Fruit fly (Drosophila melanogaster) whole organism, embryonic: ENCODE data around the gene CG9550.

Experiments
- B-H2 ChIP-seq: fragments of 200-800 bp; sonication (Bioruptor generic); optimal IDR thresholded peaks from 2 replicates; lab custom pipeline; 2018; ENCODE audit warnings: missing biosample characterization, mild to moderate bottlenecking, missing genetic modification characterization
- BEAF-32 ChIP-seq: fragments of 200-800 bp; sonication (Bioruptor generic); optimal IDR thresholded peaks from 3 replicates; lab custom pipeline; 2017; ENCODE audit warnings: missing biosample characterization, missing genetic modification characterization, mild to moderate bottlenecking, moderate library complexity, missing genetic modification reagents
- BtbVII ChIP-seq: fragments of 200-800 bp; sonication (Bioruptor generic); optimal IDR thresholded peaks from 3 replicates; lab custom pipeline; 2017; ENCODE audit warnings: missing biosample characterization, mild to moderate bottlenecking, missing genetic modification characterization
- Bteb2 ChIP-seq: fragments of 200-800 bp; sonication (Bioruptor generic); optimal IDR thresholded peaks from 2 replicates; lab custom pipeline; 2016; ENCODE audit warnings: missing biosample characterization, missing genetic modification characterization
- CG10431 ChIP-seq: fragments of 200-800 bp; sonication (Bioruptor generic); optimal IDR thresholded peaks from 3 replicates; lab custom pipeline; 2018; ENCODE audit warnings: missing biosample characterization, mild to moderate bottlenecking, missing genetic modification characterization
- CG10543 ChIP-seq: fragments of 200-800 bp; sonication (Bioruptor generic); optimal IDR thresholded peaks from 3 replicates; lab custom pipeline; 2017; ENCODE audit warnings: missing biosample characterization, mild to moderate bottlenecking, missing genetic modification characterization, moderate library complexity
- CG1233 ChIP-seq: fragments of 200-800 bp; sonication (Bioruptor generic); optimal IDR thresholded peaks from 4 replicates; lab custom pipeline; 2018; ENCODE audit warnings: missing biosample characterization, mild to moderate bottlenecking, missing genetic modification characterization
- CG13624 ChIP-seq: fragments of 200-800 bp; sonication (Bioruptor generic); optimal IDR thresholded peaks from 2 replicates; lab custom pipeline; 2016; ENCODE audit warnings: missing biosample characterization, missing genetic modification characterization
- CG1529 ChIP-seq: fragments of 200-800 bp; sonication (Bioruptor generic); optimal IDR thresholded peaks from 3 replicates; lab custom pipeline; 2018; ENCODE audit warnings: missing biosample characterization, missing genetic modification characterization
- CG17328 ChIP-seq: fragments of 200-800 bp; sonication (Bioruptor generic); IDR thresholded peaks from 2 replicates; pipeline ENCODE4 v1.3.6; 2022; ENCODE audit warnings: missing biosample characterization, missing genetic modification characterization
- CG17361 ChIP-seq: fragments of 200-800 bp; sonication (Bioruptor generic); IDR thresholded peaks from 3 replicates; pipeline ENCODE4 v1.3.6; 2022; ENCODE audit warnings: missing biosample characterization, missing genetic modification characterization
- CG1832 ChIP-seq: fragments of 200-800 bp; sonication (Bioruptor generic); optimal IDR thresholded peaks from 2 replicates; lab custom pipeline; 2017; ENCODE audit warnings: missing biosample characterization, mild to moderate bottlenecking, missing genetic modification characterization, inconsistent platforms
- CG30431 ChIP-seq: fragments of 200-800 bp; sonication (Bioruptor generic); optimal IDR thresholded peaks from 2 replicates; lab custom pipeline; 2017; ENCODE audit warnings: missing biosample characterization, missing genetic modification characterization
- CG3065 ChIP-seq: fragments of 200-800 bp; sonication (Bioruptor generic); optimal IDR thresholded peaks from 2 replicates; lab custom pipeline; 2016; ENCODE audit warnings: missing biosample characterization, missing genetic modification characterization
- CG3407 ChIP-seq: fragments of 200-800 bp; sonication (Bioruptor generic); optimal IDR thresholded peaks from 2 replicates; lab custom pipeline; 2018; ENCODE audit warnings: missing biosample characterization, mild to moderate bottlenecking, missing genetic modification characterization
- CG4730 ChIP-seq: fragments of 200-800 bp; sonication (Bioruptor generic); IDR thresholded peaks from 2 replicates; pipeline ENCODE4 v1.3.6; 2022; ENCODE audit warnings: missing biosample characterization, missing genetic modification characterization
- CG6175 ChIP-seq: fragments of 200-800 bp; sonication (Bioruptor generic); IDR thresholded peaks from 3 replicates; pipeline ENCODE4 v1.3.6; 2022; ENCODE audit warnings: missing biosample characterization, missing genetic modification characterization
- CG6254 ChIP-seq: fragments of 200-800 bp; sonication (Bioruptor generic); optimal IDR thresholded peaks from 3 replicates; lab custom pipeline; 2017; ENCODE audit warnings: mild to moderate bottlenecking, missing biosample characterization, missing genetic modification reagents, missing genetic modification characterization
- CG6765 ChIP-seq: fragments of 200-800 bp; sonication (Bioruptor generic); optimal IDR thresholded peaks from 3 replicates; lab custom pipeline; 2017; ENCODE audit warnings: missing biosample characterization, mild to moderate bottlenecking, missing genetic modification characterization
- CG6854 ChIP-seq: fragments of 200-800 bp; sonication (Bioruptor generic); optimal IDR thresholded peaks from 3 replicates; lab custom pipeline; 2017; ENCODE audit warnings: missing biosample characterization, mild to moderate bottlenecking, missing genetic modification characterization
- CG8944 ChIP-seq: fragments of 200-800 bp; sonication (Bioruptor generic); optimal IDR thresholded peaks from 3 replicates; lab custom pipeline; 2016; ENCODE audit warnings: missing biosample characterization, missing genetic modification characterization
- CG9215 ChIP-seq: fragments of 200-800 bp; sonication (Bioruptor generic); IDR thresholded peaks from 2 replicates; pipeline ENCODE4 v1.3.6; 2022; ENCODE audit warnings: missing biosample characterization, missing genetic modification characterization
- CrebB ChIP-seq: fragments of 200-800 bp; sonication (Bioruptor generic); optimal IDR thresholded peaks from 3 replicates; lab custom pipeline; 2018; ENCODE audit warnings: missing biosample characterization, mild to moderate bottlenecking, missing genetic modification characterization
- Ets97D ChIP-seq: fragments of 200-800 bp; sonication (Bioruptor generic); optimal IDR thresholded peaks from 3 replicates; lab custom pipeline; 2016; ENCODE audit warnings: missing biosample characterization, missing genetic modification characterization
- Gsc ChIP-seq: fragments of 200-800 bp; sonication (Bioruptor generic); IDR thresholded peaks from 2 replicates; pipeline ENCODE4 v1.3.6; 2022; ENCODE audit warnings: missing biosample characterization, missing genetic modification characterization
- Kr ChIP-seq: fragments of 200-800 bp; sonication (Bioruptor generic); optimal IDR thresholded peaks from 2 replicates; lab custom pipeline; 2017; ENCODE audit warnings: missing biosample characterization, mild to moderate bottlenecking, missing genetic modification characterization
- MBD-R2 ChIP-seq: fragments of 200-800 bp; sonication (Bioruptor generic); IDR thresholded peaks from 2 replicates; pipeline ENCODE4 v1.3.6; 2022; ENCODE audit warnings: missing biosample characterization, missing genetic modification characterization
- Med ChIP-seq: fragments of 200-800 bp; sonication (Bioruptor generic); peaks from one replicate; lab custom pipeline; 2016; ENCODE audit warnings: missing biosample characterization, missing genetic modification characterization, mild to moderate bottlenecking, inconsistent platforms, moderate library complexity
- NFAT ChIP-seq: fragments of 200-800 bp; sonication (Bioruptor generic); IDR thresholded peaks from 2 replicates; pipeline ENCODE4 v1.3.6; 2022; ENCODE audit warnings: missing biosample characterization, missing genetic modification characterization
- NfI ChIP-seq: fragments of 200-800 bp; sonication (Bioruptor generic); optimal IDR thresholded peaks from 3 replicates; lab custom pipeline; 2018; ENCODE audit warnings: missing biosample characterization, mild to moderate bottlenecking, missing genetic modification characterization, moderate library complexity
- Sox100B ChIP-seq: fragments of 200-800 bp; sonication (Bioruptor generic); optimal IDR thresholded peaks from 3 replicates; lab custom pipeline; 2018; ENCODE audit warnings: missing biosample characterization, mild to moderate bottlenecking, missing genetic modification characterization
- Ssrp ChIP-seq: fragments of 200-800 bp; sonication (Bioruptor generic); optimal IDR thresholded peaks from 2 replicates; lab custom pipeline; 2018; ENCODE audit warnings: missing biosample characterization, mild to moderate bottlenecking, missing genetic modification characterization, moderate library complexity
- Xrp1 ChIP-seq: fragments of 200-800 bp; sonication (Bioruptor generic); IDR thresholded peaks from 2 replicates; pipeline ENCODE4 v1.3.6; 2022; ENCODE audit warnings: missing biosample characterization, missing genetic modification characterization
- amos ChIP-seq: fragments of 200-800 bp; sonication (Bioruptor generic); IDR thresholded peaks from 2 replicates; pipeline ENCODE4 v1.3.6; 2022; ENCODE audit warnings: missing biosample characterization, missing genetic modification characterization; ENCODE audit not compliant: partially characterized antibody
- az2 ChIP-seq: fragments of 200-800 bp; sonication (Bioruptor generic); optimal IDR thresholded peaks from 3 replicates; lab custom pipeline; 2016; ENCODE audit warnings: missing biosample characterization, missing genetic modification characterization
- dimm ChIP-seq: fragments of 200-800 bp; sonication (Bioruptor generic); IDR thresholded peaks from 2 replicates; pipeline ENCODE4 v1.3.6; 2022; ENCODE audit warnings: missing biosample characterization, missing genetic modification characterization
- dm ChIP-seq: fragments of 200-800 bp; sonication (Bioruptor generic); optimal IDR thresholded peaks from 3 replicates; lab custom pipeline; 2016; ENCODE audit warnings: missing biosample characterization, missing genetic modification characterization
- dpn ChIP-seq, 2 experiments: fragments of 200-800 bp; sonication (Bioruptor generic); optimal IDR thresholded peaks; 3 replicates each; lab custom pipeline; 2016; ENCODE audit warnings: missing biosample characterization in 2 of 2, missing genetic modification characterization in 2 of 2
- dysf ChIP-seq: fragments of 200-800 bp; sonication (Bioruptor generic); IDR thresholded peaks from 3 replicates; pipeline ENCODE4 v1.3.6; 2022; ENCODE audit warnings: missing biosample characterization, missing genetic modification characterization
- inv ChIP-seq: fragments of 200-800 bp; sonication (Bioruptor generic); IDR thresholded peaks from 2 replicates; pipeline ENCODE4 v1.3.6; 2022; ENCODE audit warnings: missing biosample characterization, missing genetic modification characterization; ENCODE audit not compliant: partially characterized antibody
- odd ChIP-seq: fragments of 200-800 bp; sonication (Bioruptor generic); optimal IDR thresholded peaks from 2 replicates; lab custom pipeline; 2017; ENCODE audit warnings: missing biosample characterization, mild to moderate bottlenecking, missing genetic modification characterization
- p53 ChIP-seq: fragments of 200-800 bp; sonication (Bioruptor generic); optimal IDR thresholded peaks from 2 replicates; lab custom pipeline; 2016; ENCODE audit warnings: missing biosample characterization, missing genetic modification characterization
- run ChIP-seq: fragments of 200-800 bp; sonication (Bioruptor generic); optimal IDR thresholded peaks from 3 replicates; lab custom pipeline; 2018; ENCODE audit warnings: missing biosample characterization, mild to moderate bottlenecking, missing genetic modification characterization
- sc ChIP-seq, 3 experiments: fragments of >200 bp in 2 of 3; fragments of 200-800 bp in 1 of 3; sonication (Bioruptor generic) in 1 of 3; optimal IDR thresholded peaks; 2 replicates in 2 of 3; 3 replicates in 1 of 3; lab custom pipeline; 2017; ENCODE audit warnings: mild to moderate bottlenecking in 1 of 3, missing biosample characterization in 1 of 3, missing genetic modification characterization in 1 of 3, missing genetic modification reagents in 1 of 3
- sim ChIP-seq: fragments of 200-800 bp; sonication (Bioruptor generic); IDR thresholded peaks from 2 replicates; pipeline ENCODE4 v1.3.6; 2022; ENCODE audit warnings: missing biosample characterization, missing genetic modification characterization
- sqz ChIP-seq: fragments of 200-800 bp; sonication (Bioruptor generic); optimal IDR thresholded peaks from 3 replicates; lab custom pipeline; 2018; ENCODE audit warnings: missing biosample characterization, mild to moderate bottlenecking, missing genetic modification characterization
- stc ChIP-seq: fragments of 200-800 bp; sonication (Bioruptor generic); IDR thresholded peaks from 2 replicates; pipeline ENCODE4 v1.3.6; 2022; ENCODE audit warnings: missing biosample characterization, missing genetic modification characterization
- tgo ChIP-seq: fragments of 200-800 bp; sonication (Bioruptor generic); IDR thresholded peaks from 3 replicates; pipeline ENCODE4 v1.3.6; 2022; ENCODE audit warnings: missing biosample characterization, missing genetic modification characterization
- tin ChIP-seq: fragments of 200-800 bp; sonication (Bioruptor generic); optimal IDR thresholded peaks from 3 replicates; lab custom pipeline; 2016; ENCODE audit warnings: missing biosample characterization, missing genetic modification characterization
- tll ChIP-seq, 2 experiments: fragments of 200-800 bp in 1 of 2; fragments of >200 bp in 1 of 2; sonication (Bioruptor generic) in 1 of 2; optimal IDR thresholded peaks; 2 replicates each; lab custom pipeline; 2017 to 2019; ENCODE audit warnings: missing biosample characterization in 2 of 2, missing genetic modification characterization in 2 of 2, mild to moderate bottlenecking in 1 of 2, moderate library complexity in 1 of 2
- vfl ChIP-seq: fragments of 200-800 bp; sonication (Bioruptor generic); optimal IDR thresholded peaks from 2 replicates; lab custom pipeline; 2016; ENCODE audit warnings: missing biosample characterization, missing genetic modification characterization

Gene CG9550

dm6 chr2L:6498448-6498847, 1.6 kb downstream of the CG9550 start, which contains the start of gene CG31637 (continued):
- no peak for TF ChIP-seq CG6175 (GFP tag; lab: Robert Waterston, UW)
- TF ChIP-seq Xrp1 (GFP tag; lab: Robert Waterston, UW) = peak; percentile 17; the same call in 1 of the 2 replicates
- no peak for TF ChIP-seq CG6854 (GFP tag; lab: Kevin White, UChicago)
- no peak for TF ChIP-seq sc (optimal IDR thresholded peaks at IDR 0.05; lab: Kevin White, UChicago)
- no peak for TF ChIP-seq sc (GFP tag; optimal IDR thresholded peaks at IDR 0.05; lab: Kevin White, UChicago)
- TF ChIP-seq sqz (GFP tag; lab: Kevin White, UChicago) = no peak
- no peak for TF ChIP-seq CG9215 (GFP tag; lab: Robert Waterston, UW)
- TF ChIP-seq dpn (GFP tag; optimal IDR thresholded peaks at IDR 0.05; lab: Kevin White, UChicago) = no peak
- no peak for TF ChIP-seq sim (GFP tag; lab: Robert Waterston, UW)
- TF ChIP-seq Bteb2 = peak; percentile 6
- peak; percentile 81 for TF ChIP-seq Ets97D (GFP tag; lab: Kevin White, UChicago)
- no peak; the same call in 1 of the 2 replicates for TF ChIP-seq inv (GFP tag; lab: Robert Waterston, UW)
- TF ChIP-seq az2 (GFP tag; lab: Kevin White, UChicago) = no peak
- TF ChIP-seq CG1529 (GFP tag; lab: Kevin White, UChicago) = no peak
- TF ChIP-seq CrebB = peak; percentile 21
- no peak for TF ChIP-seq NfI (GFP tag; lab: Kevin White, UChicago)
- TF ChIP-seq Sox100B (GFP tag; lab: Kevin White, UChicago) = no peak
- no peak for TF ChIP-seq run
- no peak for TF ChIP-seq CG1233
- TF ChIP-seq CG4730 (GFP tag; lab: Robert Waterston, UW) = no peak
- TF ChIP-seq B-H2 (GFP tag; lab: Kevin White, UChicago) = peak; percentile 39
- TF ChIP-seq CG10543 (GFP tag; lab: Kevin White, UChicago) = peak; percentile 9
- peak; percentile 23 for TF ChIP-seq CG6765 (GFP tag; lab: Kevin White, UChicago)
- TF ChIP-seq CG1832 (GFP tag; lab: Kevin White, UChicago) = no peak
- peak; percentile 46 for TF ChIP-seq BEAF-32 (GFP tag; lab: Kevin White, UChicago)
- peak; percentile 82 for TF ChIP-seq MBD-R2 (GFP tag; lab: Robert Waterston, UW)
- TF ChIP-seq CG3407 (GFP tag; lab: Kevin White, UChicago) = no peak
- TF ChIP-seq dm (GFP tag; lab: Kevin White, UChicago) = no peak
- TF ChIP-seq Gsc = no peak
- peak; percentile 16 for TF ChIP-seq tin (GFP tag; lab: Kevin White, UChicago)
- no peak for TF ChIP-seq CG17328
- TF ChIP-seq tgo (GFP tag; lab: Robert Waterston, UW) = no peak
- TF ChIP-seq CG8944 (GFP tag; lab: Kevin White, UChicago) = no peak
- TF ChIP-seq Kr (GFP tag; lab: Kevin White, UChicago) = no peak
- 0 out of 3 replicates have a peak, but pooled peaks have one; percentile 13 for TF ChIP-seq CG17361 (GFP tag; lab: Robert Waterston, UW)
- peak; percentile 21 for TF ChIP-seq p53 (GFP tag; lab: Kevin White, UChicago)
- TF ChIP-seq CG30431 (GFP tag; lab: Kevin White, UChicago) = no peak
- no peak for TF ChIP-seq odd (GFP tag; lab: Kevin White, UChicago)
- TF ChIP-seq Ssrp (tag; lab: Kevin White, UChicago) = no peak
- TF ChIP-seq vfl (GFP tag; lab: Kevin White, UChicago) = no peak
- no peak for TF ChIP-seq dysf (GFP tag; lab: Robert Waterston, UW)
- TF ChIP-seq CG10431 (GFP tag; lab: Kevin White, UChicago) = peak; percentile 2
- peak; percentile 61 for TF ChIP-seq CG13624 (GFP tag; lab: Kevin White, UChicago)
- no peak for TF ChIP-seq CG3065 (GFP tag; lab: Kevin White, UChicago)
- no peak for TF ChIP-seq dimm
- TF ChIP-seq Med (GFP tag; lab: Kevin White, UChicago) = peak; percentile 85
- no peak for TF ChIP-seq CG6254 (GFP tag; lab: Kevin White, UChicago)
- TF ChIP-seq stc (GFP tag; lab: Robert Waterston, UW) = no peak
- peak; percentile 27; the same call in 1 of the 2 replicates for TF ChIP-seq NFAT
- TF ChIP-seq amos = peak; percentile 50; the same call in 1 of the 2 replicates
- no peak for TF ChIP-seq BtbVII (GFP tag; lab: Kevin White, UChicago)
- peak in 1 of 2 experiments; percentile 45 for TF ChIP-seq tll (GFP tag; optimal IDR thresholded peaks at IDR 0.05; lab: Kevin White, UChicago)
